Worm (Caenorhabditis elegans): ENCODE data around the gene F29B9.8.

F29B9.8 gene

ce11 chrIV:4650624-4651094 is 3.2 kb downstream of the F29B9.8 start, which contains the start of gene ubc-9 (continued):
- TF ChIP-seq athp-1 (tag; optimal IDR thresholded peaks at IDR 0.05) (peak; percentile 74), egl-18 (GFP tag; IDR thresholded peaks at IDR 0.05) (no peak), nfyb-1 (GFP tag; IDR thresholded peaks at IDR 0.05) (peak; percentile 80), attf-5 (GFP tag; optimal IDR thresholded peaks at IDR 0.05) (peak; percentile 92), ekl-4 (GFP tag; IDR thresholded peaks at IDR 0.05) (peak; percentile 89), B0019.2 (GFP tag; conservative IDR thresholded peaks at IDR 0.05) (0 out of 2 replicates have a peak, but pooled peaks have one; percentile 24), C06A6.2 (GFP tag; conservative IDR thresholded peaks at IDR 0.05) (0 out of 2 replicates have a peak, but pooled peaks have one; percentile 28), let-607 (tag; optimal IDR thresholded peaks at IDR 0.05) (peak in 1 of 2 experiments; percentile 31), tlf-1 (GFP tag; optimal IDR thresholded peaks at IDR 0.05) (peak; percentile 93), attf-6 (GFP tag; IDR thresholded peaks at IDR 0.05) (peak; percentile 53; the same call in 1 of the 2 replicates), aptf-3 (GFP tag; IDR thresholded peaks at IDR 0.05) (no peak), bed-1 (GFP tag; IDR thresholded peaks at IDR 0.05) (no peak), Y56A3A.18 (GFP tag; IDR thresholded peaks at IDR 0.05) (no peak), madf-8 (GFP tag; conservative IDR thresholded peaks at IDR 0.05) (peak; percentile 90), snpc-1.3 (tag; optimal IDR thresholded peaks at IDR 0.05; ENCODE audit: insufficient read depth) (peak; percentile 58), D2030.7 (GFP tag; IDR thresholded peaks at IDR 0.05) (peak; percentile 81), ztf-22 (GFP tag; optimal IDR thresholded peaks at IDR 0.05) (no peak), mel-28 (tag; optimal IDR thresholded peaks at IDR 0.05; ENCODE audit: borderline replicate concordance) (no peak), attf-3 (GFP tag; conservative IDR thresholded peaks at IDR 0.05) (no peak), B0035.1 (tag; optimal IDR thresholded peaks at IDR 0.05) (no peak), hsf-1 (GFP tag; IDR thresholded peaks at IDR 0.05) (peak; percentile 95), hmg-1.2 (GFP tag; IDR thresholded peaks at IDR 0.05) (peak; percentile 67), egrh-3 (GFP tag; IDR thresholded peaks at IDR 0.05) (peak; percentile 65; the same call in 1 of the 2 replicates), Y67H2A.10 (GFP tag; conservative IDR thresholded peaks at IDR 0.05) (peak; percentile 70), zim-3 (tag; optimal IDR thresholded peaks at IDR 0.05) (no peak), F39B2.1 (GFP tag; IDR thresholded peaks at IDR 0.05) (no peak), ztf-26 (tag; optimal IDR thresholded peaks at IDR 0.05) (peak; percentile 17), atf-7 (tag; optimal IDR thresholded peaks at IDR 0.05) (peak; percentile 4), him-1 (tag; optimal IDR thresholded peaks at IDR 0.05) (peak; percentile 18), nhr-90 (tag; optimal IDR thresholded peaks at IDR 0.05) (peak; percentile 6), pbrm-1 (GFP tag; IDR thresholded peaks at IDR 0.05) (peak; percentile 87), nhr-27 (tag; optimal IDR thresholded peaks at IDR 0.05) (no peak), F57C9.4 (tag; optimal IDR thresholded peaks at IDR 0.05) (no peak), ceh-58 (GFP tag; IDR thresholded peaks at IDR 0.05) (no peak), ama-1 (optimal IDR thresholded peaks at IDR 0.05) (no peak), ama-1 (GFP tag; optimal IDR thresholded peaks at IDR 0.05) (no peak), nhr-80 (tag; optimal IDR thresholded peaks at IDR 0.05) (peak; percentile 46), gei-17 (GFP tag; optimal IDR thresholded peaks at IDR 0.05) (no peak), T26A5.8 (tag; optimal IDR thresholded peaks at IDR 0.05) (no peak), cebp-1 (GFP tag; IDR thresholded peaks at IDR 0.05) (peak; percentile 92), cebp-1 (tag; optimal IDR thresholded peaks at IDR 0.05) (peak; percentile 99), rpc-1 (optimal IDR thresholded peaks at IDR 0.05) (peak; percentile 15), rpc-1 (tag; optimal IDR thresholded peaks at IDR 0.05) (no peak), sptf-2 (GFP tag; optimal IDR thresholded peaks at IDR 0.05) (no peak), hlh-26 (GFP tag; conservative IDR thresholded peaks at IDR 0.05) (no peak), Y53F4B.3 (GFP tag; IDR thresholded peaks at IDR 0.05) (no peak), efl-1 (GFP tag; optimal IDR thresholded peaks at IDR 0.05) (peak; percentile 93), nhr-179 (tag; optimal IDR thresholded peaks at IDR 0.05) (no peak), lag-1 (GFP tag; IDR thresholded peaks at IDR 0.05) (no peak), snpc-3.4 (tag; optimal IDR thresholded peaks at IDR 0.05) (peak; percentile 79)
